Fruit fly (Drosophila melanogaster): Measurements from ENCODE around the gene CAH8.

Gene CAH8

DNA sequence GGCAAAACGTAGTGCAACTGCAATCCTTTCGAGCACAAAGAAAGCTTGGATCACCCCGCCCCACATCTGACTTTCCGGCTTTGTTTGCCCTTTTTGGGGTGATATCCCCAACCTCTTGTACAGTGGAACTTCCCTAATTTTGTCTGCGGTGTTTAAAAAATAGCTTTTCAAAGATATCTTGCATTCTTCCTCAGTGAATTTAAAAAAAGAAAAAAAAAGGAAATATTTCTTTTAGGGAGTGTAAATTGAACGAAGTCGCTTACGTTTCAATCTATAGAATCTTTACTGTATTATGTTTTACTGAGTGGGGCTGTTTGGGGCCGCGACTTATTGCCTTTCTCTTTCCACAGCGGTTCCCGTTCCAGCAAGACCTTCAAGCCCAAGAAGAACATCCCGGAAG lies 32.1 kb upstream of the CAH8 start (continued):
- TF ChIP-seq ash1 (GFP tag; optimal IDR thresholded peaks at IDR 0.05) (no peak), Dbx (GFP tag; IDR thresholded peaks at IDR 0.05) (peak; percentile 70; the same call in 2 of the 3 replicates), gfzf (GFP tag; optimal IDR thresholded peaks at IDR 0.05) (no peak), Asciz (GFP tag; optimal IDR thresholded peaks at IDR 0.05) (no peak), ewg (GFP tag; optimal IDR thresholded peaks at IDR 0.05) (no peak), zfh1 (GFP tag; IDR thresholded peaks at IDR 0.05) (peak; percentile 61; the same call in 2 of the 3 replicates), CG9932 (GFP tag; IDR thresholded peaks at IDR 0.05) (peak; percentile 77), CG10267 (tag; optimal IDR thresholded peaks at IDR 0.05) (no peak), sisA (GFP tag; IDR thresholded peaks at IDR 0.05) (peak; percentile 42; the same call in 1 of the 2 replicates), Bteb2 (GFP tag; optimal IDR thresholded peaks at IDR 0.05) (peak; percentile 34), CG15073 (GFP tag; optimal IDR thresholded peaks at IDR 0.05) (no peak), CG3838 (GFP tag; optimal IDR thresholded peaks at IDR 0.05) (no peak), sima (GFP tag; optimal IDR thresholded peaks at IDR 0.05) (peak; percentile 27), CG6854 (GFP tag; optimal IDR thresholded peaks at IDR 0.05) (peak; percentile 29), H2.0 (GFP tag; IDR thresholded peaks at IDR 0.05) (peak; percentile 74), wor (GFP tag; IDR thresholded peaks at IDR 0.05) (no peak), lilli (GFP tag; optimal IDR thresholded peaks at IDR 0.05) (peak; percentile 64), CG18619 (GFP tag; optimal IDR thresholded peaks at IDR 0.05) (peak; percentile 30), CG11560 (tag; IDR thresholded peaks at IDR 0.05) (peak; percentile 65; the same call in 2 of the 3 replicates), gt (GFP tag; IDR thresholded peaks at IDR 0.05) (peak; percentile 29; the same call in 1 of the 2 replicates), lbe (GFP tag; optimal IDR thresholded peaks at IDR 0.05) (peak; percentile 64), CG13296 (GFP tag; optimal IDR thresholded peaks at IDR 0.05) (peak; percentile 63), CkIIα-i1 (GFP tag; IDR thresholded peaks at IDR 0.05) (no peak), B-H2 (GFP tag; optimal IDR thresholded peaks at IDR 0.05) (no peak), Hr39 (optimal IDR thresholded peaks at IDR 0.05) (no peak), nerfin-1 (tag; optimal IDR thresholded peaks at IDR 0.05) (no peak), CG17359 (tag; optimal IDR thresholded peaks at IDR 0.05) (peak; percentile 65), Hr78 (GFP tag; optimal IDR thresholded peaks at IDR 0.05) (no peak), CG4730 (GFP tag; IDR thresholded peaks at IDR 0.05) (peak; percentile 48), Gug (GFP tag; IDR thresholded peaks at IDR 0.05) (peak; percentile 75), Myb (GFP tag; optimal IDR thresholded peaks at IDR 0.05) (no peak), Max (GFP tag; optimal IDR thresholded peaks at IDR 0.05) (no peak), D19A (tag; optimal IDR thresholded peaks at IDR 0.05) (no peak), CG4328 (GFP tag; optimal IDR thresholded peaks at IDR 0.05) (no peak), fd64A (GFP tag; optimal IDR thresholded peaks at IDR 0.05) (no peak), CG32532 (GFP tag; IDR thresholded peaks at IDR 0.05) (peak; percentile 85), crp (GFP tag; optimal IDR thresholded peaks at IDR 0.05) (no peak), CG15514 (GFP tag; optimal IDR thresholded peaks at IDR 0.05) (peak; percentile 12), CG9215 (GFP tag; IDR thresholded peaks at IDR 0.05) (peak; percentile 68), CG6272 (GFP tag; IDR thresholded peaks at IDR 0.05) (0 out of 2 replicates have a peak, but pooled peaks have one; percentile 48), Adf1 (GFP tag; IDR thresholded peaks at IDR 0.05) (peak; percentile 40), Chrac-16 (GFP tag; optimal IDR thresholded peaks at IDR 0.05) (peak; percentile 37), tio (GFP tag; optimal IDR thresholded peaks at IDR 0.05) (no peak), sim (GFP tag; IDR thresholded peaks at IDR 0.05) (no peak), CG11723 (GFP tag; optimal IDR thresholded peaks at IDR 0.05) (no peak), GATAe (GFP tag; conservative IDR thresholded peaks at IDR 0.05) (no peak), Sry-β (GFP tag; optimal IDR thresholded peaks at IDR 0.05) (no peak), CG15696 (tag; optimal IDR thresholded peaks at IDR 0.05) (peak; percentile 5), CG14014 (GFP tag; IDR thresholded peaks at IDR 0.05) (peak; percentile 83), Lpt (GFP tag; optimal IDR thresholded peaks at IDR 0.05) (no peak), Tbp (GFP tag; optimal IDR thresholded peaks at IDR 0.05) (no peak), CG5245 (GFP tag; optimal IDR thresholded peaks at IDR 0.05) (peak; percentile 40)

Data from whole organism, embryonic.